Worm (Caenorhabditis elegans) whole organism, L1 larva: ENCODE results near the gene unc-119.

Experiments
- C04F5.9 ChIP-seq: sonication (generic microtip); optimal IDR thresholded peaks from 2 replicates; lab custom pipeline; 2016; ENCODE audit warnings: missing genetic modification characterization, missing compliant biosample characterization
- C34B4.2 ChIP-seq: sonication (generic microtip); optimal IDR thresholded peaks from 2 replicates; lab custom pipeline; 2017; ENCODE audit warnings: mild to moderate bottlenecking, missing genetic modification characterization, missing compliant biosample characterization
- F16B12.6 ChIP-seq: fragments of 150-350 bp; optimal IDR thresholded peaks from 2 replicates; lab custom pipeline; 2014; ENCODE audit warnings: missing biosample characterization, missing genetic modification characterization
- Y116A8C.19 ChIP-seq: sonication (generic microtip); optimal IDR thresholded peaks from 2 replicates; lab custom pipeline; 2016; ENCODE audit warnings: missing compliant biosample characterization, missing genetic modification characterization, borderline replicate concordance
- aha-1 ChIP-seq: fragments of 150-350 bp; optimal IDR thresholded peaks from 2 replicates; lab custom pipeline; 2014; ENCODE audit warnings: missing biosample characterization, missing genetic modification characterization
- ama-1 ChIP-seq: fragments of 150-350 bp; optimal IDR thresholded peaks from 2 replicates; lab custom pipeline; 2014
- blmp-1 ChIP-seq: fragments of 150-350 bp; optimal IDR thresholded peaks from 2 replicates; lab custom pipeline; 2014; ENCODE audit warnings: missing biosample characterization, missing genetic modification characterization
- ceh-88 ChIP-seq: fragments of 200-800 bp; sonication (Bioruptor generic); IDR thresholded peaks from 2 replicates; pipeline ENCODE4 v1.3.6; 2022; ENCODE audit warnings: missing genetic modification characterization, missing compliant biosample characterization
- ceh-90 ChIP-seq: sonication (generic microtip); optimal IDR thresholded peaks from 2 replicates; lab custom pipeline; 2016; ENCODE audit warnings: missing genetic modification characterization, missing compliant biosample characterization
- efl-1 ChIP-seq, 4 experiments: fragments of 150-350 bp; optimal IDR thresholded peaks in 3 of 4; peaks in 1 of 4; 1 replicate in 1 of 4; 2 replicates in 3 of 4; lab custom pipeline; 2014; ENCODE audit warnings: missing biosample characterization in 2 of 4, missing genetic modification characterization in 2 of 4, missing genetic modification reagents in 2 of 4
- efl-3 ChIP-seq: fragments of 200-800 bp; sonication (Bioruptor generic); optimal IDR thresholded peaks from 2 replicates; lab custom pipeline; 2018; ENCODE audit warnings: mild to moderate bottlenecking, missing genetic modification characterization, missing compliant biosample characterization
- egl-13 ChIP-seq: sonication (generic microtip); optimal IDR thresholded peaks from 2 replicates; lab custom pipeline; 2016; ENCODE audit warnings: missing genotype, missing genetic modification reagents, missing genetic modification characterization, missing compliant biosample characterization
- elt-2 ChIP-seq: sonication (generic microtip); optimal IDR thresholded peaks from 2 replicates; lab custom pipeline; 2016; ENCODE audit warnings: missing genetic modification characterization, mild to moderate bottlenecking, inconsistent platforms, missing compliant biosample characterization, missing genetic modification reagents
- ets-5 ChIP-seq: fragments of 200-800 bp; sonication (Bioruptor generic); IDR thresholded peaks from 2 replicates; pipeline ENCODE4 v1.3.6; 2022; ENCODE audit warnings: missing genetic modification characterization, missing compliant biosample characterization
- fkh-10 ChIP-seq: sonication (generic microtip); optimal IDR thresholded peaks from 2 replicates; lab custom pipeline; 2017; ENCODE audit warnings: missing biosample characterization, missing genetic modification reagents, missing genetic modification characterization
- fkh-4 ChIP-seq: sonication (generic microtip); optimal IDR thresholded peaks from 2 replicates; lab custom pipeline; 2016; ENCODE audit warnings: missing compliant biosample characterization, missing genetic modification characterization, borderline replicate concordance
- fkh-8 ChIP-seq: sonication (generic microtip); optimal IDR thresholded peaks from 2 replicates; lab custom pipeline; 2016; ENCODE audit warnings: mild to moderate bottlenecking, missing genetic modification characterization, missing compliant biosample characterization
- hlh-17 ChIP-seq: fragments of 200-800 bp; sonication (Bioruptor generic); optimal IDR thresholded peaks from 2 replicates; lab custom pipeline; 2018; ENCODE audit warnings: missing genetic modification characterization, mild to moderate bottlenecking, missing compliant biosample characterization, moderate library complexity, borderline replicate concordance
- irx-1 ChIP-seq: sonication (generic microtip); optimal IDR thresholded peaks from 2 replicates; lab custom pipeline; 2016; ENCODE audit warnings: missing genetic modification characterization, missing compliant biosample characterization
- isw-1 ChIP-seq: fragments of 200-800 bp; sonication (Bioruptor generic); IDR thresholded peaks from 2 replicates; pipeline ENCODE4 v1.3.6; 2022; ENCODE audit warnings: missing genetic modification characterization, missing compliant biosample characterization
- jun-1 ChIP-seq: fragments of 150-350 bp; optimal IDR thresholded peaks from 2 replicates; lab custom pipeline; 2014; ENCODE audit warnings: missing biosample characterization, missing genetic modification reagents, missing genetic modification characterization
- lin-13 ChIP-seq: fragments of 150-350 bp; optimal IDR thresholded peaks from 2 replicates; lab custom pipeline; 2014; ENCODE audit warnings: missing biosample characterization, missing genetic modification reagents, missing genetic modification characterization
- lin-15B ChIP-seq: fragments of 150-350 bp; sonication (generic microtip); optimal IDR thresholded peaks from 3 replicates; lab custom pipeline; 2014; ENCODE audit warnings: missing biosample characterization, missing genetic modification characterization
- lin-35 ChIP-seq, 2 experiments: fragments of 150-350 bp; optimal IDR thresholded peaks; 2 replicates each; lab custom pipeline; 2014; ENCODE audit warnings: missing biosample characterization in 2 of 2, missing genetic modification characterization in 2 of 2, missing genetic modification reagents in 2 of 2
- mdl-1 ChIP-seq, 2 experiments: fragments of 150-350 bp; optimal IDR thresholded peaks; 2 replicates each; lab custom pipeline; 2014 to 2017; ENCODE audit warnings: missing biosample characterization in 2 of 2, missing genetic modification characterization in 2 of 2, inconsistent platforms in 1 of 2
- mef-2 ChIP-seq: fragments of 150-350 bp; optimal IDR thresholded peaks from 2 replicates; lab custom pipeline; 2014; ENCODE audit warnings: missing biosample characterization, missing genetic modification characterization
- mep-1 ChIP-seq: fragments of 150-350 bp; optimal IDR thresholded peaks from 2 replicates; lab custom pipeline; 2014; ENCODE audit warnings: missing biosample characterization, missing genetic modification characterization
- nhr-11 ChIP-seq: fragments of 150-350 bp; optimal IDR thresholded peaks from 2 replicates; lab custom pipeline; 2014; ENCODE audit warnings: missing biosample characterization, missing genetic modification characterization
- nhr-12 ChIP-seq: sonication (generic microtip); optimal IDR thresholded peaks from 2 replicates; lab custom pipeline; 2017; ENCODE audit warnings: missing biosample characterization, missing genetic modification characterization
- nhr-19 ChIP-seq: fragments of 200-800 bp; sonication (Bioruptor generic); conservative IDR thresholded peaks from 2 replicates; pipeline ENCODE4 v1.3.6; 2022; ENCODE audit warnings: missing genetic modification characterization, missing compliant biosample characterization
- nhr-47 ChIP-seq: sonication (generic microtip); optimal IDR thresholded peaks from 2 replicates; lab custom pipeline; 2016; ENCODE audit warnings: mild to moderate bottlenecking, missing genetic modification characterization, moderate library complexity, missing compliant biosample characterization
- nhr-71 ChIP-seq: sonication (generic microtip); optimal IDR thresholded peaks from 2 replicates; lab custom pipeline; 2016; ENCODE audit warnings: mild to moderate bottlenecking, missing genetic modification characterization, moderate library complexity, missing compliant biosample characterization
- rnt-1 ChIP-seq: sonication (generic microtip); optimal IDR thresholded peaks from 2 replicates; lab custom pipeline; 2016; ENCODE audit warnings: mild to moderate bottlenecking, missing genetic modification characterization, moderate library complexity, missing compliant biosample characterization
- skn-1 ChIP-seq: fragments of 150-350 bp; optimal IDR thresholded peaks from 2 replicates; lab custom pipeline; 2014; ENCODE audit warnings: missing biosample characterization, missing genetic modification characterization
- snu-23 ChIP-seq: sonication (generic microtip); optimal IDR thresholded peaks from 2 replicates; lab custom pipeline; 2016; ENCODE audit warnings: missing genetic modification characterization, missing compliant biosample characterization
- sptf-1 ChIP-seq: fragments of 150-350 bp; optimal IDR thresholded peaks from 2 replicates; lab custom pipeline; 2014; ENCODE audit warnings: missing biosample characterization, missing genetic modification characterization
- unc-30 ChIP-seq: sonication (generic microtip); optimal IDR thresholded peaks from 2 replicates; lab custom pipeline; 2017; ENCODE audit warnings: missing biosample characterization, missing genetic modification characterization
- unc-62 ChIP-seq: fragments of 150-350 bp; optimal IDR thresholded peaks from 2 replicates; lab custom pipeline; 2014; ENCODE audit warnings: missing biosample characterization, missing genetic modification reagents, missing genetic modification characterization
- unc-86 ChIP-seq: sonication (generic microtip); optimal IDR thresholded peaks from 2 replicates; lab custom pipeline; 2016; ENCODE audit warnings: missing genetic modification characterization, missing compliant biosample characterization
- zip-4 ChIP-seq: fragments of 200-800 bp; sonication (Bioruptor generic); optimal IDR thresholded peaks from 2 replicates; lab custom pipeline; 2018; ENCODE audit warnings: mild to moderate bottlenecking, missing genetic modification characterization, moderate library complexity, missing compliant biosample characterization
- ztf-4 ChIP-seq: fragments of 150-350 bp; optimal IDR thresholded peaks from 2 replicates; lab custom pipeline; 2014; ENCODE audit warnings: missing biosample characterization, missing genetic modification characterization

unc-119 gene

DNA sequence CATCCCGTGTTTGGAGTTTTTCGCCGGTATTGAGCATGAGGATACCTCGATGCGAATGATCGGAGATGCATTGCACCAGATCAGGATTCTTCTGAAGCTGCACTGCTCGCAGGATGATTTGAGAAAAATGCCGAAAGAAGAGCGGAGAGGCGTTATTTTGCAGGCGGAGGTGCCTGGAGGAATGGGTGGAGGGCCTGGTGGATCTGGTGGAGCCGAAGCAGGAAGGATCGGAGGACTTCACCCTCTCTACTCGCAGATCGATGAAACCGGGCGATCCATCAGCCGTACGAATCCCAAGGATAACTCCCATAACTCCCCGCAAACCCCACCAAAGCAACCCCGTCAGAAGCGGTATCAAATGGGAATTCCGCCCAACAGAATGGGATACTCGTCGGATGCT, 36.7 kb downstream of the unc-119 start:
- TF ChIP-seq jun-1 (tag; lab: Kevin White, UChicago) (no peak), C04F5.9 (tag; lab: Kevin White, UChicago) (no peak), fkh-10 (GFP tag; lab: Kevin White, UChicago) (no peak), lin-13 (no peak)

DNA sequence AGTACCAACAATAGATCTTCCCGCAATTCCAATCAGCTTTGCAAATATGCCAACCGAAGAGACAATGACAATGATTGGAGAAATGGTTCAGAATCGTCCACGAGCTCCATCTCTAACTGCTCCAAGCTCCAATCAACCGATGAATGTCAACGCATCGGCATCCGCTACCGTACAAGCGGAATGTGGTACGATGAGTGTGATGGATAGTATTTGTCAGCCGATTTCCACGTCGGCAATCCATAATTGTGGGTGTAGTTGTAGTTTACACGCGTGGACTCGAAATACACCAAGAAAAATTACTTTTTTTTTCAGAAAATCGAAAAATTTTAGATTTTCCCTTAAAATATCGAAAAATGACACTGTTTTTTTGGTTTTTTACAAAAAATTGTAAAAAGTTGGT, 40.5 kb downstream of the unc-119 start:
- TF ChIP-seq nhr-19 (GFP tag; lab: Robert Waterston, UW) = no peak
- no peak for TF ChIP-seq efl-1 (optimal IDR thresholded peaks at IDR 0.05; lab: Kevin White, UChicago)
- peak in 1 of 2 experiments; percentile 7 for TF ChIP-seq efl-1 (GFP tag; optimal IDR thresholded peaks at IDR 0.05 in 1 of 2; lab: Kevin White, UChicago)

DNA sequence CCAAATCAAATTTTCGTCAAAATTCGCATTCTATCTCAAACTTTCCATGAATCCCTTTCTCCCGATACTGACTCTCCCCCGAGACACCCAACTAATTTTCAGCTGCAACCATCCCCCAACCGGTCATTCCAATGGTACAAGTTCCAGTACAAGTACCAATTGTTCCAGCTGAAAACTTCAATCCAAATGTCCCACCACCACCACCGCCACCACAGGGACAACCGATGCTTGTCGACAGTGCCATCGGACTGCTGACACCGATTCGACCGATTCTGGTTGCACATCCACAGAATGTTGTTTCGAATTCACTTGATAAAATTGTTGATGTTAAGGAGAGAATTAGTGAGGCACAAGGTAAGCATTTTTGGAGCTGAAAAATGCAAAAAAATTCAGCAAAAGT, 43.1 kb downstream of the unc-119 start:
- TF ChIP-seq lin-15B (tag; lab: Kevin White, UChicago) = no peak
- no peak for TF ChIP-seq efl-1 (optimal IDR thresholded peaks at IDR 0.05; lab: Kevin White, UChicago)
- peak in 1 of 2 experiments; percentile 30 for TF ChIP-seq efl-1 (GFP tag; optimal IDR thresholded peaks at IDR 0.05 in 1 of 2; lab: Kevin White, UChicago)

DNA sequence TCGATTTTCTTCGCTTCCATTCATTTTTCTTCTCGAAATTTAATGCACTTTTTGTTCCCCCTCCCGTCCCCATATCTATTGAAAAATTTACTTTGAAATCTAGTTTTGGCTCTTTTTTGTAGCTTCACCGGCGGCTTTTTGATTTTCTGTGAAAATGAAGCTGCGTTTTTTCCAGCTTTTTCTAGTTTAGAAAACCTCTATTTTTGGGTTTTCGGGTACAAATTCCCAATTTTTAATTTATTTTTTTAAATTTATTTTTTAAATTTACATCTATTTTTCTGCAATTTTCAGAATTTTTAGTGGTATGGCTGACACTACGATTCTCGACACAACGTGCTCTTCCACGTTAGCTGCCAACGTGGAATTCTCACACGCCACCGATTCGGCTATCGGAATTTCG, 44.7 kb downstream of the unc-119 start, which contains the start of gene strd-1:
TSS of gene strd-1 (plus strand) at position 301 of the 400 bp plus-strand sequence.
- no peak for TF ChIP-seq ets-5 (GFP tag; lab: Robert Waterston, UW)
- TF ChIP-seq Y116A8C.19 (tag; lab: Kevin White, UChicago) = no peak
- no peak for TF ChIP-seq fkh-4 (tag; lab: Kevin White, UChicago)
- TF ChIP-seq ceh-90 (tag; lab: Kevin White, UChicago) = no peak
- TF ChIP-seq elt-2 = no peak
- TF ChIP-seq C34B4.2 (tag; lab: Kevin White, UChicago) = no peak
- no peak for TF ChIP-seq ztf-4
- TF ChIP-seq sptf-1 (tag; lab: Kevin White, UChicago) = no peak
- no peak for TF ChIP-seq ceh-88 (GFP tag; lab: Robert Waterston, UW)
- no peak for TF ChIP-seq fkh-8
- no peak for TF ChIP-seq F16B12.6
- TF ChIP-seq lin-35 (GFP tag; optimal IDR thresholded peaks at IDR 0.05; lab: Kevin White, UChicago) = no peak
- no peak for TF ChIP-seq mef-2 (tag; lab: Kevin White, UChicago)
- no peak for TF ChIP-seq isw-1
- no peak for TF ChIP-seq snu-23 (GFP tag; lab: Kevin White, UChicago)
- no peak for TF ChIP-seq unc-86 (tag; lab: Kevin White, UChicago)
- no peak for TF ChIP-seq hlh-17 (GFP tag; lab: Kevin White, UChicago)
- no peak for TF ChIP-seq nhr-11 (tag; lab: Kevin White, UChicago)
- no peak for TF ChIP-seq zip-4 (GFP tag; lab: Kevin White, UChicago)
- TF ChIP-seq egl-13 (tag; lab: Kevin White, UChicago) = no peak

DNA sequence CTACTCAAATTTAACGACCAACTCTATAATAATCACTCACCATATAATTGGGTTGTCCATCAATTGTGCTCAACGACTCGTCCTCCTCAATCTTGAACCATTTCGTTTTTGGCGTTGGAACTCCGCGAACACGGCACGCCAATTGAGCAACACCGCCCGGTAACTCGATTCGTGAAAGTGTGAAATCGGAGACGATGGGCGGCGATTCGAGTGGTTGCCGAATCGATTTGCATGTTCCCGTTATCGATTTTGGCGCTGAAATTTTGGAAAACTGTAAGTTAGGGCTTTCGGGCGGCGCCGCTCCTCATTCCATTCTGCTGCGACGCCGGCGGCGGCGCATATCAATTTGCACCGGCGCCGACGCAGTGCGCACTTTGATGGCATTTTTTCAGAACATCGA, 49.3 kb downstream of the unc-119 start:
- TF ChIP-seq irx-1 = no peak
- no peak for TF ChIP-seq Y116A8C.19 (tag; lab: Kevin White, UChicago)
- no peak for TF ChIP-seq nhr-71 (tag; lab: Kevin White, UChicago)
- no peak for TF ChIP-seq unc-30 (tag; lab: Kevin White, UChicago)
- TF ChIP-seq mdl-1 (tag; optimal IDR thresholded peaks at IDR 0.05; lab: Kevin White, UChicago) = no peak
- TF ChIP-seq efl-3 (GFP tag; lab: Kevin White, UChicago) = no peak
- no peak for TF ChIP-seq mep-1 (tag; lab: Kevin White, UChicago)
- TF ChIP-seq nhr-47 (tag; lab: Kevin White, UChicago) = no peak
- TF ChIP-seq ama-1 (lab: Kevin White, UChicago) = no peak
- TF ChIP-seq nhr-12 (tag; lab: Kevin White, UChicago) = no peak
- TF ChIP-seq jun-1 (tag; lab: Kevin White, UChicago) = no peak
- no peak for TF ChIP-seq blmp-1 (tag; lab: Kevin White, UChicago)
- no peak for TF ChIP-seq skn-1
- TF ChIP-seq aha-1 = no peak
- TF ChIP-seq fkh-4 (tag; lab: Kevin White, UChicago) = no peak
- no peak for TF ChIP-seq fkh-8
- no peak for TF ChIP-seq fkh-10 (GFP tag; lab: Kevin White, UChicago)
- no peak for TF ChIP-seq rnt-1 (tag; lab: Kevin White, UChicago)
- TF ChIP-seq unc-62 (GFP tag; lab: Kevin White, UChicago) = no peak
